Fruit fly (Drosophila melanogaster) whole organism, embryonic: ENCODE measurements around the gene CG10280.

Experiments
- BEAF-32 ChIP-seq: fragments of 200-800 bp; sonication (Bioruptor generic); optimal IDR thresholded peaks from 3 replicates; lab custom pipeline; 2017; ENCODE audit warnings: missing biosample characterization, missing genetic modification characterization, mild to moderate bottlenecking, moderate library complexity, missing genetic modification reagents
- CG10209 ChIP-seq: fragments of 200-800 bp; sonication (Bioruptor generic); optimal IDR thresholded peaks from 3 replicates; lab custom pipeline; 2017; ENCODE audit warnings: missing biosample characterization, mild to moderate bottlenecking, missing genetic modification characterization, missing genetic modification reagents
- CG11560 ChIP-seq: fragments of 200-800 bp; sonication (Bioruptor generic); IDR thresholded peaks from 3 replicates; pipeline ENCODE4 v1.3.6; 2022; ENCODE audit warnings: missing biosample characterization, missing genetic modification characterization
- CG12155 ChIP-seq: fragments of 200-800 bp; sonication (Bioruptor generic); optimal IDR thresholded peaks from 3 replicates; lab custom pipeline; 2016; ENCODE audit warnings: missing biosample characterization, missing genetic modification characterization
- CG14050 ChIP-seq: fragments of 200-800 bp; sonication (Bioruptor generic); IDR thresholded peaks from 3 replicates; pipeline ENCODE4 v1.3.6; 2022; ENCODE audit warnings: missing biosample characterization, missing genetic modification characterization
- CG16815 ChIP-seq: fragments of 200-800 bp; sonication (Bioruptor generic); optimal IDR thresholded peaks from 3 replicates; lab custom pipeline; 2017; ENCODE audit warnings: missing biosample characterization, mild to moderate bottlenecking, missing genetic modification characterization
- CG16863 ChIP-seq: fragments of 200-800 bp; sonication (Bioruptor generic); optimal IDR thresholded peaks from 3 replicates; lab custom pipeline; 2016; ENCODE audit warnings: missing biosample characterization, missing genetic modification characterization
- CG17385 ChIP-seq: fragments of 200-800 bp; sonication (Bioruptor generic); optimal IDR thresholded peaks from 3 replicates; lab custom pipeline; 2018; ENCODE audit warnings: missing biosample characterization, mild to moderate bottlenecking, missing genetic modification characterization
- CG17802 ChIP-seq: fragments of 200-800 bp; sonication (Bioruptor generic); optimal IDR thresholded peaks from 2 replicates; lab custom pipeline; 2018; ENCODE audit warnings: missing biosample characterization, mild to moderate bottlenecking, missing genetic modification characterization, moderate library complexity
- CG17912 ChIP-seq: fragments of 200-800 bp; sonication (Bioruptor generic); optimal IDR thresholded peaks from 2 replicates; lab custom pipeline; 2018; ENCODE audit warnings: missing biosample characterization, mild to moderate bottlenecking, missing genetic modification characterization
- CG2129 ChIP-seq: fragments of 200-800 bp; sonication (Bioruptor generic); IDR thresholded peaks from 2 replicates; pipeline ENCODE4 v1.3.6; 2022; ENCODE audit warnings: missing biosample characterization, missing genetic modification characterization; ENCODE audit not compliant: partially characterized antibody
- CG2678 ChIP-seq: fragments of 200-800 bp; sonication (Bioruptor generic); optimal IDR thresholded peaks from 3 replicates; lab custom pipeline; 2019; ENCODE audit warnings: missing biosample characterization, mild to moderate bottlenecking, missing genetic modification characterization, moderate library complexity
- CG31441 ChIP-seq: fragments of 200-800 bp; sonication (Bioruptor generic); IDR thresholded peaks from 2 replicates; pipeline ENCODE4 v1.3.6; 2022; ENCODE audit warnings: missing biosample characterization, missing genetic modification characterization
- CG34422 ChIP-seq: fragments of 200-800 bp; sonication (Bioruptor generic); IDR thresholded peaks from 3 replicates; pipeline ENCODE4 v1.3.6; 2022; ENCODE audit warnings: missing biosample characterization, missing genetic modification characterization
- CG4328 ChIP-seq: fragments of 200-800 bp; sonication (Bioruptor generic); optimal IDR thresholded peaks from 3 replicates; lab custom pipeline; 2017; ENCODE audit warnings: missing biosample characterization, missing genetic modification reagents, missing genetic modification characterization
- CG6175 ChIP-seq: fragments of 200-800 bp; sonication (Bioruptor generic); IDR thresholded peaks from 3 replicates; pipeline ENCODE4 v1.3.6; 2022; ENCODE audit warnings: missing biosample characterization, missing genetic modification characterization
- CG8089 ChIP-seq: fragments of 200-800 bp; sonication (Bioruptor generic); optimal IDR thresholded peaks from 3 replicates; lab custom pipeline; 2016; ENCODE audit warnings: missing biosample characterization, missing genetic modification characterization
- CG9817 ChIP-seq: fragments of 200-800 bp; sonication (Bioruptor generic); optimal IDR thresholded peaks from 2 replicates; lab custom pipeline; 2018; ENCODE audit warnings: missing biosample characterization, mild to moderate bottlenecking, missing genetic modification characterization, moderate library complexity
- CrebB ChIP-seq: fragments of 200-800 bp; sonication (Bioruptor generic); optimal IDR thresholded peaks from 3 replicates; lab custom pipeline; 2018; ENCODE audit warnings: missing biosample characterization, mild to moderate bottlenecking, missing genetic modification characterization
- Drgx ChIP-seq: fragments of 200-800 bp; sonication (Bioruptor generic); IDR thresholded peaks from 2 replicates; pipeline ENCODE4 v1.3.6; 2022; ENCODE audit warnings: missing biosample characterization, missing genetic modification characterization
- ERR ChIP-seq: fragments of 200-800 bp; sonication (Bioruptor generic); optimal IDR thresholded peaks from 2 replicates; lab custom pipeline; 2016; ENCODE audit warnings: missing biosample characterization, missing genetic modification characterization
- Eip74EF ChIP-seq, 2 experiments: fragments of 200-800 bp in 1 of 2; fragments of >200 bp in 1 of 2; sonication (Bioruptor generic) in 1 of 2; optimal IDR thresholded peaks; 2 replicates each; lab custom pipeline; 2017 to 2019; ENCODE audit warnings: missing biosample characterization in 2 of 2, missing genetic modification characterization in 2 of 2, mild to moderate bottlenecking in 1 of 2, moderate library complexity in 1 of 2
- HLH54F ChIP-seq: fragments of 200-800 bp; sonication (Bioruptor generic); optimal IDR thresholded peaks from 3 replicates; lab custom pipeline; 2016; ENCODE audit warnings: missing biosample characterization, missing genetic modification characterization
- Hey ChIP-seq: fragments of 200-800 bp; sonication (Bioruptor generic); optimal IDR thresholded peaks from 3 replicates; lab custom pipeline; 2018; ENCODE audit warnings: missing biosample characterization, mild to moderate bottlenecking, missing genetic modification characterization
- NFAT ChIP-seq: fragments of 200-800 bp; sonication (Bioruptor generic); IDR thresholded peaks from 2 replicates; pipeline ENCODE4 v1.3.6; 2022; ENCODE audit warnings: missing biosample characterization, missing genetic modification characterization
- NfI ChIP-seq: fragments of 200-800 bp; sonication (Bioruptor generic); optimal IDR thresholded peaks from 3 replicates; lab custom pipeline; 2018; ENCODE audit warnings: missing biosample characterization, mild to moderate bottlenecking, missing genetic modification characterization, moderate library complexity
- Oli ChIP-seq: fragments of 200-800 bp; sonication (Bioruptor generic); optimal IDR thresholded peaks from 2 replicates; lab custom pipeline; 2018; ENCODE audit warnings: missing biosample characterization, mild to moderate bottlenecking, missing genetic modification characterization, moderate library complexity
- Sox102F ChIP-seq: fragments of 200-800 bp; sonication (Bioruptor generic); optimal IDR thresholded peaks from 2 replicates; lab custom pipeline; 2018; ENCODE audit warnings: missing biosample characterization, mild to moderate bottlenecking, missing genetic modification characterization, moderate library complexity
- YL-1 ChIP-seq: fragments of 200-800 bp; sonication (Bioruptor generic); optimal IDR thresholded peaks from 3 replicates; lab custom pipeline; 2017; ENCODE audit warnings: missing biosample characterization, mild to moderate bottlenecking, missing genetic modification characterization
- btn ChIP-seq: fragments of 200-800 bp; sonication (Bioruptor generic); optimal IDR thresholded peaks from 2 replicates; lab custom pipeline; 2016; ENCODE audit warnings: missing biosample characterization, missing genetic modification characterization
- chif ChIP-seq, 2 experiments: fragments of 200-800 bp; sonication (Bioruptor generic); optimal IDR thresholded peaks; 3 replicates each; lab custom pipeline; 2016; ENCODE audit warnings: missing biosample characterization in 2 of 2, missing genetic modification characterization in 2 of 2
- chinmo ChIP-seq: fragments of 200-800 bp; sonication (Bioruptor generic); IDR thresholded peaks from 4 replicates; pipeline ENCODE4 v1.3.6; 2022; ENCODE audit warnings: missing biosample characterization, missing genetic modification characterization; ENCODE audit not compliant: partially characterized antibody
- disco-r ChIP-seq: fragments of 200-800 bp; sonication (Bioruptor generic); optimal IDR thresholded peaks from 2 replicates; lab custom pipeline; 2016; ENCODE audit warnings: missing biosample characterization, missing genetic modification characterization
- dmrt99B ChIP-seq: fragments of 200-800 bp; sonication (Bioruptor generic); optimal IDR thresholded peaks from 2 replicates; lab custom pipeline; 2018; ENCODE audit warnings: missing biosample characterization, mild to moderate bottlenecking, missing genetic modification characterization, moderate library complexity
- en ChIP-seq: fragments of 200-800 bp; sonication (Bioruptor generic); optimal IDR thresholded peaks from 2 replicates; lab custom pipeline; 2016; ENCODE audit warnings: missing biosample characterization, missing genetic modification characterization
- eve ChIP-seq, 2 experiments: fragments of >200 bp; optimal IDR thresholded peaks; 2 replicates each; lab custom pipeline; 2017; ENCODE audit warnings: missing biosample characterization in 2 of 2, missing genetic modification characterization in 2 of 2
- inv ChIP-seq: fragments of 200-800 bp; sonication (Bioruptor generic); IDR thresholded peaks from 2 replicates; pipeline ENCODE4 v1.3.6; 2022; ENCODE audit warnings: missing biosample characterization, missing genetic modification characterization; ENCODE audit not compliant: partially characterized antibody
- lab ChIP-seq: fragments of 200-800 bp; sonication (Bioruptor generic); optimal IDR thresholded peaks from 3 replicates; lab custom pipeline; 2017; ENCODE audit warnings: missing biosample characterization, missing genetic modification characterization, mild to moderate bottlenecking, moderate library complexity, missing genetic modification reagents
- lbe ChIP-seq: fragments of 200-800 bp; sonication (Bioruptor generic); optimal IDR thresholded peaks from 2 replicates; lab custom pipeline; 2016; ENCODE audit warnings: missing biosample characterization, mild to moderate bottlenecking, missing genetic modification characterization
- lola ChIP-seq, 3 experiments: fragments of >200 bp in 2 of 3; fragments of 200-800 bp in 1 of 3; sonication (Bioruptor generic) in 1 of 3; optimal IDR thresholded peaks; 2 replicates each; lab custom pipeline; 2017 to 2019; ENCODE audit warnings: missing biosample characterization in 3 of 3, missing genetic modification characterization in 3 of 3, mild to moderate bottlenecking in 1 of 3, moderate library complexity in 1 of 3
- nau ChIP-seq: fragments of 200-800 bp; sonication (Bioruptor generic); optimal IDR thresholded peaks from 3 replicates; lab custom pipeline; 2017; ENCODE audit warnings: missing biosample characterization, mild to moderate bottlenecking, missing genetic modification characterization, missing genetic modification reagents
- odd ChIP-seq: fragments of 200-800 bp; sonication (Bioruptor generic); optimal IDR thresholded peaks from 2 replicates; lab custom pipeline; 2017; ENCODE audit warnings: missing biosample characterization, mild to moderate bottlenecking, missing genetic modification characterization
- pan ChIP-seq, 4 experiments: fragments of >200 bp in 3 of 4; fragments of 200-800 bp in 1 of 4; sonication (Bioruptor generic) in 1 of 4; optimal IDR thresholded peaks in 3 of 4; IDR thresholded peaks in 1 of 4; 2 replicates each; pipeline versions ENCODE4 v1.3.6 to Lab custom; 2017 to 2022; ENCODE audit warnings: missing biosample characterization in 2 of 4, missing genetic modification characterization in 2 of 4, mixed read lengths in 1 of 4
- rib ChIP-seq: fragments of 200-800 bp; sonication (Bioruptor generic); IDR thresholded peaks from 2 replicates; pipeline ENCODE4 v1.3.6; 2022; ENCODE audit warnings: missing biosample characterization, missing genetic modification characterization
- row ChIP-seq: fragments of 200-800 bp; sonication (Bioruptor generic); IDR thresholded peaks from 3 replicates; pipeline ENCODE4 v1.3.6; 2022; ENCODE audit warnings: missing biosample characterization, missing genetic modification characterization
- tap ChIP-seq: fragments of 200-800 bp; optimal IDR thresholded peaks from 3 replicates; lab custom pipeline; 2019; ENCODE audit warnings: missing biosample characterization, mild to moderate bottlenecking, missing genetic modification characterization, moderate library complexity
- tgo ChIP-seq: fragments of 200-800 bp; sonication (Bioruptor generic); IDR thresholded peaks from 3 replicates; pipeline ENCODE4 v1.3.6; 2022; ENCODE audit warnings: missing biosample characterization, missing genetic modification characterization
- tx ChIP-seq: fragments of 200-800 bp; sonication (Bioruptor generic); optimal IDR thresholded peaks from 2 replicates; lab custom pipeline; 2016; ENCODE audit warnings: missing biosample characterization, missing genetic modification characterization
- z ChIP-seq: fragments of 200-800 bp; sonication (Bioruptor generic); IDR thresholded peaks from 3 replicates; pipeline ENCODE4 v1.3.6; 2022; ENCODE audit warnings: missing biosample characterization, missing genetic modification characterization

CG10280 gene

DNA sequence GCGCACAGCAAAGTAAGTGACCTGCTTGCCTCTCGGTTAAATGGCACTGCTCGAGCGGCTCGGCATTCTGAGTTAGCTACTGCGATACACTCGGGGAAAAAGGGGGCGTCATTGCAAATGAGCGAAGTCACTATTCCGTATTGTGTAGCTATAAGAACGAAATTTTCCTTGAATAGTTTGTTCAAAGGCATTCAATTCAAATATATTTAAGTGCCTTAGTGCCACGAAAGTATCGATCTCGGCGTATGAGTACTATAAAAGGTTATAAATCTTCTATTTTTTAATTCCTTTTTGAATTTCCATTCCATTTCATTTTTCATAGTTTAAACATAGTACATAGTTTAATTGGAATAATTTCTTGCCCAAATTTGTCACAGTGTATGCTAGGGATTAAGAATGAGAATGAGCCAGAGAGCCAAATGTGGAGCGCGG is 13.5 kb downstream of the CG10280 start (continued):
- TF ChIP-seq chif (GFP tag; optimal IDR thresholded peaks at IDR 0.05; lab: Kevin White, UChicago) (peak; percentile 32 to 49), NFAT (GFP tag; lab: Robert Waterston, UW) (no peak), CG11560 (tag; lab: Robert Waterston, UW) (no peak), pan (optimal IDR thresholded peaks at IDR 0.05; lab: Kevin White, UChicago) (no peak), pan (GFP tag; optimal IDR thresholded peaks at IDR 0.05 in 1 of 2, IDR thresholded peaks at IDR 0.05 in 1 of 2) (peak in 1 of 2 experiments; percentile 46), CG4328 (GFP tag; lab: Kevin White, UChicago) (peak; percentile 27), rib (GFP tag; lab: Robert Waterston, UW) (no peak), BEAF-32 (no peak), nau (GFP tag; lab: Kevin White, UChicago) (no peak), CG17385 (GFP tag; lab: Kevin White, UChicago) (peak; percentile 37), CG14050 (no peak), eve (GFP tag; optimal IDR thresholded peaks at IDR 0.05; lab: Kevin White, UChicago) (peak in 1 of 2 experiments; percentile 73), CG6175 (no peak), lbe (GFP tag; lab: Kevin White, UChicago) (no peak), inv (GFP tag; lab: Robert Waterston, UW) (no peak), chinmo (GFP tag; lab: Robert Waterston, UW) (no peak), Drgx (no peak), CrebB (no peak), btn (no peak), en (no peak), Sox102F (GFP tag; lab: Kevin White, UChicago) (peak; percentile 66), CG31441 (GFP tag; lab: Robert Waterston, UW) (peak; percentile 67), CG34422 (GFP tag; lab: Robert Waterston, UW) (no peak), CG8089 (GFP tag; lab: Kevin White, UChicago) (peak; percentile 23), ERR (GFP tag; lab: Kevin White, UChicago) (no peak), Hey (tag; lab: Kevin White, UChicago) (no peak), CG10209 (GFP tag; lab: Kevin White, UChicago) (peak; percentile 38), tgo (GFP tag; lab: Robert Waterston, UW) (peak; percentile 39; the same call in 2 of the 3 replicates), CG16815 (peak; percentile 36), CG9817 (tag; lab: Kevin White, UChicago) (peak; percentile 10), YL-1 (GFP tag; lab: Kevin White, UChicago) (no peak), lola (GFP tag; optimal IDR thresholded peaks at IDR 0.05; lab: Kevin White, UChicago) (peak in 1 of 3 experiments; percentile 33), CG2678 (tag; lab: Kevin White, UChicago) (peak; percentile 76), dmrt99B (tag; lab: Kevin White, UChicago) (peak; percentile 75), disco-r (GFP tag; lab: Kevin White, UChicago) (peak; percentile 5), Oli (tag; lab: Kevin White, UChicago) (peak; percentile 73), odd (GFP tag; lab: Kevin White, UChicago) (peak; percentile 15), HLH54F (GFP tag; lab: Kevin White, UChicago) (peak; percentile 32), tx (GFP tag; lab: Kevin White, UChicago) (peak; percentile 60), CG12155 (peak; percentile 26), row (GFP tag; lab: Robert Waterston, UW) (peak; percentile 70), CG2129 (no peak), z (no peak), CG17912 (GFP tag; lab: Kevin White, UChicago) (no peak), CG17802 (tag; lab: Kevin White, UChicago) (peak; percentile 31), lab (peak; percentile 33), CG16863 (peak; percentile 42), Eip74EF (GFP tag; optimal IDR thresholded peaks at IDR 0.05; lab: Kevin White, UChicago) (peak in 1 of 2 experiments; percentile 55), tap (peak; percentile 5), NfI (GFP tag; lab: Kevin White, UChicago) (peak; percentile 52)
